Worm (Caenorhabditis elegans) whole organism, L2 larva: Measurements from ENCODE around the gene str-178.

Experiments
- F13H6.1 ChIP-seq: sonication (generic microtip); optimal IDR thresholded peaks from 2 replicates; lab custom pipeline; 2016; ENCODE audit warnings: missing genetic modification characterization, missing compliant biosample characterization
- Y55F3AM.14 ChIP-seq: fragments of 200-800 bp; sonication (Bioruptor generic); optimal IDR thresholded peaks from 2 replicates; lab custom pipeline; 2018; ENCODE audit warnings: mild to moderate bottlenecking, missing genetic modification characterization, missing compliant biosample characterization
- ZK546.5 ChIP-seq: sonication (generic microtip); optimal IDR thresholded peaks from 2 replicates; lab custom pipeline; 2017; ENCODE audit warnings: missing biosample characterization, missing genetic modification characterization
- alr-1 ChIP-seq: fragments of 150-350 bp; optimal IDR thresholded peaks from 2 replicates; lab custom pipeline; 2014; ENCODE audit warnings: missing biosample characterization, missing genetic modification characterization
- aly-2 ChIP-seq: fragments of 150-350 bp; optimal IDR thresholded peaks from 2 replicates; lab custom pipeline; 2014; ENCODE audit warnings: missing biosample characterization, missing genetic modification characterization
- ama-1 ChIP-seq: fragments of 150-350 bp; optimal IDR thresholded peaks from 2 replicates; lab custom pipeline; 2018; ENCODE audit warnings: inconsistent platforms
- blmp-1 ChIP-seq: sonication (generic microtip); optimal IDR thresholded peaks from 2 replicates; lab custom pipeline; 2017; ENCODE audit warnings: missing genetic modification characterization, mild to moderate bottlenecking, missing compliant biosample characterization, antibody characterized with exemption, moderate library complexity; ENCODE audit not compliant: insufficient read depth
- ceh-82 ChIP-seq: fragments of 150-350 bp; optimal IDR thresholded peaks from 2 replicates; lab custom pipeline; 2014; ENCODE audit warnings: missing biosample characterization, missing genetic modification characterization
- crh-2 ChIP-seq: sonication (generic microtip); optimal IDR thresholded peaks from 2 replicates; lab custom pipeline; 2017; ENCODE audit warnings: missing biosample characterization, missing genetic modification characterization
- egl-27 ChIP-seq: sonication (generic microtip); optimal IDR thresholded peaks from 3 replicates; lab custom pipeline; 2017; ENCODE audit warnings: missing biosample characterization, missing genetic modification reagents, missing genetic modification characterization
- fos-1 ChIP-seq: fragments of 150-350 bp; optimal IDR thresholded peaks from 2 replicates; lab custom pipeline; 2014; ENCODE audit warnings: missing biosample characterization, missing genetic modification characterization
- gmeb-1 ChIP-seq: fragments of 150-350 bp; optimal IDR thresholded peaks from 2 replicates; lab custom pipeline; 2014; ENCODE audit warnings: missing biosample characterization, missing genetic modification characterization
- lin-11 ChIP-seq: fragments of 150-350 bp; sonication (generic microtip); optimal IDR thresholded peaks from 2 replicates; lab custom pipeline; 2014; ENCODE audit warnings: missing biosample characterization, missing genetic modification characterization, inconsistent platforms, mixed read lengths
- lin-13 ChIP-seq: fragments of 150-350 bp; optimal IDR thresholded peaks from 2 replicates; lab custom pipeline; 2014; ENCODE audit warnings: missing biosample characterization, missing genetic modification reagents, missing genetic modification characterization
- lsy-2 ChIP-seq, 2 experiments: fragments of 150-350 bp in 1 of 2; sonication (generic microtip) in 1 of 2; optimal IDR thresholded peaks; 2 replicates each; lab custom pipeline; 2014 to 2017; ENCODE audit warnings: missing biosample characterization in 2 of 2, missing genetic modification characterization in 2 of 2
- mab-5 ChIP-seq: fragments of 150-350 bp; optimal IDR thresholded peaks from 2 replicates; lab custom pipeline; 2014; ENCODE audit warnings: missing biosample characterization, missing genetic modification characterization
- mbf-1 ChIP-seq: sonication (generic microtip); optimal IDR thresholded peaks from 2 replicates; lab custom pipeline; 2017; ENCODE audit warnings: missing biosample characterization, missing genetic modification characterization
- mdl-1 ChIP-seq, 2 experiments: fragments of 150-350 bp in 1 of 2; sonication (generic microtip) in 1 of 2; optimal IDR thresholded peaks; 2 replicates each; lab custom pipeline; 2017; ENCODE audit warnings: missing biosample characterization in 2 of 2, missing genetic modification characterization in 2 of 2
- nhr-10 ChIP-seq: sonication (generic microtip); optimal IDR thresholded peaks from 2 replicates; lab custom pipeline; 2017; ENCODE audit warnings: missing biosample characterization, missing genetic modification characterization
- nhr-11 ChIP-seq: fragments of 150-350 bp; optimal IDR thresholded peaks from 2 replicates; lab custom pipeline; 2014; ENCODE audit warnings: missing biosample characterization, missing genetic modification characterization
- nhr-12 ChIP-seq: fragments of 150-350 bp; optimal IDR thresholded peaks from 2 replicates; lab custom pipeline; 2014; ENCODE audit warnings: missing biosample characterization, missing genetic modification characterization
- nhr-129 ChIP-seq: fragments of 150-350 bp; optimal IDR thresholded peaks from 2 replicates; lab custom pipeline; 2014; ENCODE audit warnings: missing biosample characterization, missing genetic modification characterization
- nhr-21 ChIP-seq: fragments of 150-350 bp; optimal IDR thresholded peaks from 2 replicates; lab custom pipeline; 2014; ENCODE audit warnings: missing biosample characterization, missing genetic modification characterization
- nhr-23 ChIP-seq: fragments of 150-350 bp; optimal IDR thresholded peaks from 2 replicates; lab custom pipeline; 2014; ENCODE audit warnings: missing biosample characterization, missing genetic modification reagents, missing genetic modification characterization
- nhr-6 ChIP-seq: fragments of 150-350 bp; optimal IDR thresholded peaks from 2 replicates; lab custom pipeline; 2014; ENCODE audit warnings: missing biosample characterization, missing genetic modification characterization
- peb-1 ChIP-seq: fragments of 150-350 bp; optimal IDR thresholded peaks from 2 replicates; lab custom pipeline; 2014; ENCODE audit warnings: missing biosample characterization, missing genetic modification characterization
- sem-4 ChIP-seq: fragments of 150-350 bp; optimal IDR thresholded peaks from 2 replicates; lab custom pipeline; 2014; ENCODE audit warnings: missing biosample characterization, missing genetic modification reagents, missing genetic modification characterization
- skn-1 ChIP-seq: sonication (generic microtip); optimal IDR thresholded peaks from 2 replicates; lab custom pipeline; 2017; ENCODE audit warnings: missing biosample characterization, missing genetic modification characterization
- sma-3 ChIP-seq: sonication (generic microtip); optimal IDR thresholded peaks from 2 replicates; lab custom pipeline; 2016; ENCODE audit warnings: missing genetic modification reagents, missing genetic modification characterization, missing compliant biosample characterization
- sma-9 ChIP-seq, 2 experiments: fragments of 150-350 bp in 1 of 2; sonication (generic microtip) in 1 of 2; optimal IDR thresholded peaks; 2 replicates each; lab custom pipeline; 2014 to 2016; ENCODE audit warnings: missing genetic modification characterization in 2 of 2, mild to moderate bottlenecking in 1 of 2, missing biosample characterization in 1 of 2, missing compliant biosample characterization in 1 of 2, missing genetic modification reagents in 1 of 2, moderate library complexity in 1 of 2
- snpc-4 ChIP-seq: fragments of 150-350 bp; optimal IDR thresholded peaks from 2 replicates; lab custom pipeline; 2014; ENCODE audit warnings: missing biosample characterization, missing genetic modification characterization
- unc-39 ChIP-seq: fragments of 150-350 bp; optimal IDR thresholded peaks from 2 replicates; lab custom pipeline; 2014; ENCODE audit warnings: missing biosample characterization, missing genetic modification characterization
- unc-55 ChIP-seq: fragments of 150-350 bp; sonication (generic microtip); optimal IDR thresholded peaks from 3 replicates; lab custom pipeline; 2014; ENCODE audit warnings: missing biosample characterization, missing genetic modification reagents, missing genetic modification characterization
- unc-62 ChIP-seq: fragments of 150-350 bp; optimal IDR thresholded peaks from 2 replicates; lab custom pipeline; 2014; ENCODE audit warnings: missing biosample characterization, missing genetic modification reagents, missing genetic modification characterization
- zag-1 ChIP-seq: fragments of 150-350 bp; optimal IDR thresholded peaks from 2 replicates; lab custom pipeline; 2014; ENCODE audit warnings: missing biosample characterization, missing genetic modification characterization
- ztf-1 ChIP-seq: fragments of 200-800 bp; sonication (Bioruptor generic); conservative IDR thresholded peaks from 2 replicates; pipeline ENCODE4 v1.3.6; 2022; ENCODE audit warnings: missing genetic modification characterization, missing compliant biosample characterization
- ztf-4 ChIP-seq: fragments of 150-350 bp; optimal IDR thresholded peaks from 2 replicates; lab custom pipeline; 2014; ENCODE audit warnings: missing biosample characterization, missing genetic modification characterization

Gene str-178

DNA sequence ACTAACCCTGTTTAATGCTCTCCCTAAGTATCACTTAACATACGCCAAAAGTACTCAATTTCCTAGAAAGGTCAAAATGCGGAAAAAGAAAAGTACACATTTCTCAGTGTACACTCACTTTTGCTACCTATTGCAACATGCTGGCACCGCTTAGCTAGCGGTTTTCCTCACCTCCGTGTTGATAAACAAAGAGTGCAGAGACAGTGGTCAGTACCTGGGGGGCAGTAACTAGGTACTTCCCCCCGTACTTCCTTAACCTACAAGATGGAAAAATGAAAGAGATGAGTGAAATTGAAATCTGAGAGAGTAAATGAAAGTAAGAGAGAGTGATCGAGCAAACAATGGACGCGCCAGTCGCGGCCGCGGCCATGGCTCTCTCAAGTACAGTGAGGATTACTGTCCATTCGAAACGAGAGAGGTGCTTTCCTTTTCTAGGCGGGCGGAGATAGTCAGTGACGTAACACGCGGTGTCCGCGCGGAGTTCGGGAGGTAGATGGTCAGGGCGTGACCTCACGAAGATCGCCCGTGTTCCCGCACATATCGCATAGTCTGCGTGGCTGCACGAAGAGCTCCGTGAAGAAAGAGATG, 19.9 kb upstream of the str-178 start, which contains the start of gene cky-1:
cky-1 (plus strand) TSS at position 538 of the 588 bp plus-strand sequence.
- TF ChIP-seq peb-1 (tag; lab: Kevin White, UChicago) = peak; percentile 71
- TF ChIP-seq unc-39 (tag; lab: Kevin White, UChicago) = no peak
- no peak for TF ChIP-seq mbf-1 (tag; lab: Kevin White, UChicago)
- TF ChIP-seq fos-1 = no peak

DNA sequence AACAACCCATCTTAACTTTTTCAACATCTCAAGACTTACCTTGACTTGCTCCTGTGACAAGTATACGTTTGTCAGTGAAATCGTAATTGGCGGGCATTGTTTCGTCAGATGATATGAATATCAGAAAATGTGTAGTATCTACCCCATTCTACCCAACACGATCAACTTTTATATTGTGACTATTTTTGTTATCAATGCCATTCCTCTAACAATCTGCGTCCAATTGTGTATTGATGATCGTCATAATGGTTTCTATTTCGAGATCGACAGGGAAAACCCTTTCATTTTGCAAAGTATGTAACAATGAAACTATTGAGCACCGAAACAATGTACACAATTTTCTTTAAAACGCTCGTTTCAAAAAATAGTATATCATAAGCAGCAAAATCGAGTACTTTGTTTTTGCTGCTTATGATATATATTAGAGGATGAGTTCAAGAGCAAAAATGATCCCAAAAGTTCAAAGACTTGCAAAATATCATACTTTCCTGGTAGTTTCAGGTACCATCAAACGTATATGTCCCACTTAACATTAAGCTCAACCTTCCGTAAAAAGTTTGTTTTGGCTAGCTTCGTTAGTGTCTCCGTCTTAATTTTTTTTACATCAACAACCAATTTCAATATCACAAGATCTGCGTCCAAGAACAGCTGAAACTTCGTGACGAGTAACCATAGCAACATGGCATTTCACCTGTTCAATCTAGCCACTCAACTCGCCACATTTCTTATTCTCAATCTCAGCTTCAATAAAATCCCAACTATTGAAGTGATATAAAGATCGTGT, 17.3 kb upstream of the str-178 start, which contains the start of the genes dhs-21 and xbx-9:
dhs-21 (minus strand) TSS at position 181 of the 784 bp plus-strand sequence.
xbx-9 (plus strand) TSS at position 734 of the 784 bp plus-strand sequence.
- TF ChIP-seq unc-39 (tag; lab: Kevin White, UChicago) (no peak), ama-1 (lab: Kevin White, UChicago) (no peak), fos-1 (peak; percentile 59), sma-3 (GFP tag; lab: Kevin White, UChicago) (peak; percentile 11), egl-27 (tag; lab: Kevin White, UChicago) (no peak), sem-4 (tag; lab: Kevin White, UChicago) (no peak), nhr-129 (peak; percentile 87), lsy-2 (tag; optimal IDR thresholded peaks at IDR 0.05; lab: Kevin White, UChicago) (no peak), sma-9 (GFP tag; optimal IDR thresholded peaks at IDR 0.05; lab: Kevin White, UChicago) (peak; percentile 50), sma-9 (tag; optimal IDR thresholded peaks at IDR 0.05; lab: Kevin White, UChicago) (no peak), mab-5 (tag; lab: Kevin White, UChicago) (no peak), ztf-1 (GFP tag; lab: Robert Waterston, UW) (no peak), unc-62 (no peak)

DNA sequence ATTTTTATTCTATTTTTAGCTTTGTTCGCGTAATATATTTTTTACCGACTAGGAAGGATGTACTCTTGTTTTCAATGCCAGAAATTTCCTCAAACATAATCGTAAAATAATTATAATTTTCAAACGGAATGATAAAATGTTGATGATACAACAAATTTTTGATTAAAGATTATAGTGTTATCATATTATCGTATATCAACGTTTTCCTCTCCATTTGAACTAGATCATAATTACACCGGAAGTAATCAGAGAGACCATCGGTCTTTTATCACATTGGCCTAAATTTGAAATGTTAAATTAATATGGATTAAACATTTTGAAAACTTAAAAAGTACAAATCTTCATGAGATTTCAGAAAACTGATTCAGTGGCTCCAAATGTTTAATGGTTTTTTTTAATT, 16.4 kb upstream of the str-178 start:
- TF ChIP-seq crh-2 (tag; lab: Kevin White, UChicago) = peak; percentile 18
- TF ChIP-seq fos-1 = peak; percentile 62
- TF ChIP-seq nhr-10 (tag; lab: Kevin White, UChicago) = no peak
- no peak for TF ChIP-seq lin-11
- TF ChIP-seq sma-9 (GFP tag; optimal IDR thresholded peaks at IDR 0.05; lab: Kevin White, UChicago) = peak; percentile 46
- no peak for TF ChIP-seq sma-9 (tag; optimal IDR thresholded peaks at IDR 0.05; lab: Kevin White, UChicago)
- no peak for TF ChIP-seq ZK546.5 (tag; lab: Kevin White, UChicago)
- no peak for TF ChIP-seq ama-1 (lab: Kevin White, UChicago)
- TF ChIP-seq mab-5 (tag; lab: Kevin White, UChicago) = no peak
- no peak for TF ChIP-seq ztf-4 (tag; lab: Kevin White, UChicago)
- TF ChIP-seq mdl-1 (tag; optimal IDR thresholded peaks at IDR 0.05; lab: Kevin White, UChicago) = no peak

DNA sequence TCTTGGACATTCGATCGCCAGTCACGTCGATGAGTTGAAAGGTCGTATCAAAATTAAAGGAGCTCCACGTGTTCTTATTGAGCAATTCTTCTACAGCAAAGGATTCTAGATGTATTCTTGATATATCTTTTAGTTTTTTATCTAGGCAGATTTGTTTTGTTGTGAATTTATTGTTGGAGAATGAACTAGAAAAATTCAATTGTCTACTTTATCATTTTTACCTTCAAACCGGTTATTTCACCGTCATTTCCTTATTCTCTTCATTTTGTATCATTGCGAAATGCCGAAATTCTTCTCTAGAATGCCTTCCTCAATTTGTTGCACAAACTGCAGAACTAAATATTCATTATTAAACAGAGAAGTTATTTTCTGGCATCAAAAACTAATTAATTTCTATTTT, 12.9 kb upstream of the str-178 start, which contains the start of gene R11D1.10:
R11D1.10 (plus strand) TSS at position 301 of the 400 bp plus-strand sequence.
- no peak for TF ChIP-seq skn-1 (tag; lab: Kevin White, UChicago)
- no peak for TF ChIP-seq lsy-2 (tag; optimal IDR thresholded peaks at IDR 0.05; lab: Kevin White, UChicago)
- no peak for TF ChIP-seq nhr-23 (tag; lab: Kevin White, UChicago)
- TF ChIP-seq mdl-1 (tag; optimal IDR thresholded peaks at IDR 0.05; lab: Kevin White, UChicago) = no peak
- TF ChIP-seq nhr-12 (tag; lab: Kevin White, UChicago) = no peak
- no peak for TF ChIP-seq ztf-1 (GFP tag; lab: Robert Waterston, UW)
- TF ChIP-seq nhr-11 (tag; lab: Kevin White, UChicago) = no peak

DNA sequence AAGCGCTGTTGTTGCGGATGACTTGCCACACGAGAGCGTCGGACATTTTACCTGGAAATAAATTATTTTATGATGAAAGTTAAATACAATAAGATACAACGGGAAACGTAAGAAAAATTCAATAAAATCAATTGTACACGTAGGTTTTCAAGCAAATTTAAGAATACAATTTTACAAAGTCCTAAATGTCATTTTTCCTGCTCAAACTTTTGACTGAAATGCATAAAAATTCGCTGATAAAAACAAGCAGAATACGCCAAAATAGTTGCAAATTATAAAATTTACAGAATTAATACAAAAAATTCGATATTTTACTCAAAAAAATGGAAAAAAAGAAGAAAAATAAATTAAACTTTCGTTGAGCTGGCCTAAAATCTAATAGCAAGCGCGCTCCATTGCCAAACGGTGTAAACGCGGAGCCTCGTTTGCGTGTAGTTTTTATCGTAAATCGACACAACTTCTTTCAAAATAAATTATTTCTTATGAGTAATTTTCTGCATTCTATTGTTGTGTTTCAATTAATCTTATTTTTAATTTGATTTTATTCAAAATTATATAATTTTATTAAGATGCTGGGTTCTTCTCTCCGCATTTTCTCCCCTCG, 11.8 kb upstream of the str-178 start, which contains the start of the genes rpl-28 and mrpl-49:
rpl-28 (minus strand) TSS at position 51 of the 604 bp plus-strand sequence.
mrpl-49 (plus strand) TSS at position 570 of the 604 bp plus-strand sequence.
- no peak for TF ChIP-seq nhr-6
- peak; percentile 89 for TF ChIP-seq nhr-129
- peak; percentile 85 for TF ChIP-seq sma-9 (GFP tag; optimal IDR thresholded peaks at IDR 0.05; lab: Kevin White, UChicago)
- no peak for TF ChIP-seq sma-9 (tag; optimal IDR thresholded peaks at IDR 0.05; lab: Kevin White, UChicago)
- TF ChIP-seq nhr-10 (tag; lab: Kevin White, UChicago) = no peak
- TF ChIP-seq zag-1 (tag; lab: Kevin White, UChicago) = peak; percentile 36
- peak; percentile 75 for TF ChIP-seq nhr-21 (tag; lab: Kevin White, UChicago)
- TF ChIP-seq nhr-12 (tag; lab: Kevin White, UChicago) = no peak
- peak; percentile 82 for TF ChIP-seq mab-5 (tag; lab: Kevin White, UChicago)
- peak; percentile 85 for TF ChIP-seq lin-11
- TF ChIP-seq alr-1 (tag; lab: Kevin White, UChicago) = no peak
- TF ChIP-seq unc-55 = peak; percentile 98
- no peak for TF ChIP-seq Y55F3AM.14 (GFP tag; lab: Kevin White, UChicago)
- TF ChIP-seq aly-2 (tag; lab: Kevin White, UChicago) = no peak
- TF ChIP-seq ama-1 (lab: Kevin White, UChicago) = peak; percentile 50
- peak; percentile 78 for TF ChIP-seq sem-4 (tag; lab: Kevin White, UChicago)
- peak; percentile 74 for TF ChIP-seq blmp-1 (tag; lab: Kevin White, UChicago)
- TF ChIP-seq snpc-4 (tag; lab: Kevin White, UChicago) = peak; percentile 83
- TF ChIP-seq nhr-23 (tag; lab: Kevin White, UChicago) = no peak
- peak; percentile 89 for TF ChIP-seq lin-13 (GFP tag; lab: Kevin White, UChicago)
- peak; percentile 86 for TF ChIP-seq fos-1
- peak; percentile 64 to 93 for TF ChIP-seq lsy-2 (tag; optimal IDR thresholded peaks at IDR 0.05; lab: Kevin White, UChicago)
- peak; percentile 49 for TF ChIP-seq skn-1 (tag; lab: Kevin White, UChicago)
- TF ChIP-seq F13H6.1 (tag; lab: Kevin White, UChicago) = peak; percentile 72
- peak; percentile 80 for TF ChIP-seq sma-3 (GFP tag; lab: Kevin White, UChicago)
- peak; percentile 91 for TF ChIP-seq crh-2 (tag; lab: Kevin White, UChicago)
- peak; percentile 85 for TF ChIP-seq gmeb-1 (tag; lab: Kevin White, UChicago)
- peak; percentile 2 for TF ChIP-seq ceh-82 (tag; lab: Kevin White, UChicago)
